Fruit fly (Drosophila melanogaster): ENCODE data around the gene Oatp30B.

dm6 chr2L:9569131-9569530 is 48.1 kb downstream of the Oatp30B start:
- TF ChIP-seq psq (optimal IDR thresholded peaks at IDR 0.05) (no peak), insv (optimal IDR thresholded peaks at IDR 0.05) (no peak), ttk (optimal IDR thresholded peaks at IDR 0.05) (no peak), Myc (optimal IDR thresholded peaks at IDR 0.05) (no peak), Sin3A (optimal IDR thresholded peaks at IDR 0.05) (no peak)
